Worm (Caenorhabditis elegans): ENCODE results near the gene dat-1.

dat-1 gene

DNA sequence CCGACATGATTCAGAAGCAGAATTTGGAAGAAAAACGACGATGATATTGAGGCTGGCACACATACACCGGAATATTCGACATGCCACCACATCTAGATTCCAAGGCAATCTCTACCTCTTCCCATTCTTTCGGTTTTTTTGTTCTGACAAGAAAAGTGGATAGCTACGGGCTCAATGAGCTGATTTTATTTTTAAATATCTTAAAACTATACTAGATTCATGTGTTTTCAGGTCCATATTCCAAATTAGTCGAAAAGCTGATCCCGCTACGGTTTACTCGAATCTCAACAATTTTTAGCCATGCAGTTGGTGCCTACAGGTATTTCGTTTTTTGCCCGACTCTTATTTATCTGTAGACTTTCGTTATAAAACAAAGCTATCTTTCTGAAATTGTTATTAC lies at the start of gene dat-1:
TSS of gene dat-1 (plus strand) at position 301 of the 400 bp plus-strand sequence.
- TF ChIP-seq unc-62 (GFP tag; optimal IDR thresholded peaks at IDR 0.05): no peak

- TF ChIP-seq unc-62 (GFP tag; optimal IDR thresholded peaks at IDR 0.05): no peak
These were observed 43.2 kb upstream of the dat-1 start, which contains the start of gene ZC84.6 for ce11 chrIII:9199605-9200004. TSS of gene ZC84.6 (minus strand) at chrIII:9199705.

ce11 chrIII:9201977-9202376 lies 40.8 kb upstream of the dat-1 start:
- no peak for TF ChIP-seq unc-62 (GFP tag; optimal IDR thresholded peaks at IDR 0.05)

DNA sequence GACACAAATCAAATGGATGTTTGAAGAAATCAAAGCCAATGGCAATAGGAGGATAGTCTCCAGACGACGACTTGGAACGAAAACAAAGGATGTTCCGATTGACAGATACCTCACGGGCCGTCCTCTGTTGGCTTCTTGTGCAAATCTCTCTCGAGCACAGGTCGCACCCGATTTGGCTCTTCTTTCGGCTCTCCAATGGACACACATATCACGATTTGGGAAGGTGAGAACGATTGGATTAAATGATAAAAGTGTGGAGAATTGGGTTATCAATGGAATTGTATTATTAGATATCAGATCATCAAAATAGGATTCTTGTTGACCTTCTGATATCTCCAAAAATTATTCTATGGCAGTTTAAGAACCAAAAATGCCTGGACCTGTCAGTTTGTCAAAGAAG lies 36.6 kb upstream of the dat-1 start, which contains the start of gene ZC84.1:
TSS of gene ZC84.1 (minus strand) at position 101 of the 400 bp plus-strand sequence.
- no peak for TF ChIP-seq unc-62 (GFP tag; optimal IDR thresholded peaks at IDR 0.05)

- TF ChIP-seq unc-62 (GFP tag; optimal IDR thresholded peaks at IDR 0.05): no peak
These were observed 27.4 kb upstream of the dat-1 start, which contains the start of gene npr-29 for ce11 chrIII:9215367-9215766. TSS of gene npr-29 (minus strand) at chrIII:9215467.

DNA sequence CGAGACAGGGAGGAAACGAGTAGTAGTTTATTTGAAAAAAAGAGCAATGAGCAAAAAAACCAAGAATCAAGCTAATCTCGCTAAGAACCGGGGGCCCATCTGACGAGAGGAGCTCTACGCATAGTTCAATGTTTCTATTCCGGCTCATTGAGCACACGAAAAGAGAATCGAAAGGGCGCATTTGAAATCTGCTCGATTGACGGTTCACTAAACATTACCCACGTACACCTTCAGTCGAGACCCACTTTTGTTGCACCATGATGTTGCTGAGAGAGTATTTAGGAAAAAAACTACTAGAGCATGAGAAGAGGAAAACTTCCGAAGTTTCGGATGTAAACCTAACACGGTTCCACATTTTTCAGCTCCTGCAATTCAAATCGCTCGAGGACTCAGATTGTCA lies 17.8 kb upstream of the dat-1 start:
- no peak for TF ChIP-seq unc-62 (GFP tag; optimal IDR thresholded peaks at IDR 0.05)

DNA sequence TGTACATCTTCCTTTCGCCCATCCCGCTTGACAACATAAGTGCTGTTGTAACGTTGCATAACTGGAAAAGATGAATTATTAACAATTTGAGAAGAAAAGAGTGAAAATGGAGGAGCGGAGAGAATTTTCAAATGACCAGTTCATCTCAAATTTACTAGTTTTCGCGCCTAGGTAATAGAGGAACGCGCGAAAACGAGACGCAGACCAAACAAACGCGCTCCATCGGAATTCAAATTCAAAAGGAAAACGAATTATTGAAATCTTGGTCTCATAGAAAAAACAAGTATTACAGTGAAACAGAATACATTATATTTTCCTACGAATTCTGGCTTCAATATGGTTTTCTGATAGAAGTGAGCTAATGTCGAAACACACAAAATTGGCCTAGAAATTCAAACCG lies 14.6 kb upstream of the dat-1 start:
- TF ChIP-seq unc-62 (GFP tag; optimal IDR thresholded peaks at IDR 0.05): no peak

ce11 chrIII:9228722-9229121 lies 14.1 kb upstream of the dat-1 start, which contains the start of gene rnr-1:
TSS of gene rnr-1 (minus strand) at chrIII:9228798.
- no peak for TF ChIP-seq unc-62 (GFP tag; optimal IDR thresholded peaks at IDR 0.05)

ce11 chrIII:9231173-9231572 lies 11.6 kb upstream of the dat-1 start, which contains the start of gene T23G5.3:
TSS of gene T23G5.3 (minus strand) at chrIII:9231273.
- TF ChIP-seq unc-62 (GFP tag; optimal IDR thresholded peaks at IDR 0.05): no peak

DNA sequence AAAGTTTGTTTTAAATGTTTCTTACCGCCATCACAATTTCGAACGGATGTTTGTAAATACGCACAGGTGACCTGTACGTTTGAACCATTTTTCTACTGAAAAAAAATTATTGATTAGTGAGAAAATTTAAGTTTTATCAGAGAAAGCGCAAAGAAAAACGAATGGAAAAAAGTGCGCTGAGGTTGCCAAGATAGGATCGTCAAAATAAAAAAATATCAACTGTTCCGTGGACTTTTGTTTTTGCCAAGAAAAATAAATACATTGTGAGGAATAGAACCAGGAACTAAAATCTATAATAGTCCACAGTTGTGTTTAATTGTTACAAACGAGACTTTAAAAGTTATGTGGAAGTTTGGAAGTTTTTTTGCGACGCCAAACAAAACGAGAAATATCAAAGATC lies 6.5 kb upstream of the dat-1 start, which contains the start of gene T23G5.2:
TSS of gene T23G5.2 (minus strand) at position 101 of the 400 bp plus-strand sequence.
- TF ChIP-seq unc-62 (GFP tag; optimal IDR thresholded peaks at IDR 0.05): no peak

- TF ChIP-seq unc-62 (GFP tag; optimal IDR thresholded peaks at IDR 0.05): no peak
These were observed 5.1 kb upstream of the dat-1 start for ce11 chrIII:9237626-9238025.

DNA sequence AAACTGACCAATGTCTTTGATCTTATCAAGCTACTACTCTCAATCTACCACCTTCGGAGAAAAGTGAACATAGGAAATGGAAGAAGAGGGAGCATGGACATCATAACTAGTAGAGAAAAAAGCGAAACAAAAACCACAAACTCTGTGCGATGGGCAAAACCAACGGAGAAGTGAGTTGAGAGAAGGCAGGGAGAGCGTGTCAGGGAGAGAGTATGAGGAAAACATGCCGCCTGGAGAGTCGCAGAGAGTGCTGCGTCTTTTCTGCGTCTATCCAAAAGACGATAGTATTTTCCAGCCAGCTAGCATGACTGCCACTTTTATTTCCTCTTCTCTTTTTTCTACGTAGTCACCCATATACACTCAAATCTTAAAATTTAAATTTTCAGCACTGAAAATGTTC lies 2.8 kb upstream of the dat-1 start, which contains the start of gene saeg-2:
TSS of gene saeg-2 (plus strand) at position 381 of the 400 bp plus-strand sequence.
- TF ChIP-seq unc-62 (GFP tag; optimal IDR thresholded peaks at IDR 0.05): no peak

DNA sequence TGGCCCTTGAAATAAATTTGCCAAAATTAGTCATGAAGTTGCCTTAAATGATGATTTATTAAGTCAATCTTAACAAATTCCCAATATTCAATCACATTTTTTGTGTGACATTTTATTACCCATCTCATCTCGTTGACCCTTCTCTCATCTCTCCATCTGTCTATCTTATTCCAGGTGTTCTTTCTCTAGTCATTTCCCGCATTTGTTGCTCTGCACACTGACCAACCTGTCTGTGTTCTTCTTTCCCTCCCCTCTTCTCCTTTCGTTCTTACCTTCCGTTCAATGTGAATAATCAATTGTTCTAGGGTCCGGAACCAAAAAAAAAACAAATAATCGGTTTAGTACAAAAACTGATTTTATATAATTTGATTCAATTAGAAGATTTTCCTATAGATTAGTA lies 4.4 kb downstream of the dat-1 start, which contains the start of gene T02C1.1:
TSS of gene T02C1.1 (plus strand) at position 305 of the 400 bp plus-strand sequence.
- no peak for TF ChIP-seq unc-62 (GFP tag; optimal IDR thresholded peaks at IDR 0.05)

DNA sequence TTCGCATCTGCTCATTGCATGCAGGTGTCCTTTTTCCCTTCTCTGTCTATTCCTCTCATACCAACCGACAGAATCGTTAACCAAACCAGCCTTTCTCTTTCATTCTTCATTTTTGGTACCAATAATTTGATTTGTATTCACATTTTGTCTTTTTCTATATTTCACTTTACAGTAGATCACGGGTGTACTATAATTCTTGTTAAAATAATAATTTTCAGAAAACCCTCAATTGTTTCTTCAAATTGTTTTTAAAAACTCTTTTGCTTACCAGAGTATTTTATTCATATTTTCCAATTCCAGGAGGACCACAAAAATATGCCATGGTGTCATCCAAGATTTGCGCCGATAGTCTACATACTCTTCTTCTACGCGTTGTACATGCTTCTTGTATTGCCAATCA lies 8.0 kb downstream of the dat-1 start, which contains the start of gene T02C1.2:
TSS of gene T02C1.2 (plus strand) at position 301 of the 400 bp plus-strand sequence.
- no peak for TF ChIP-seq unc-62 (GFP tag; optimal IDR thresholded peaks at IDR 0.05)

DNA sequence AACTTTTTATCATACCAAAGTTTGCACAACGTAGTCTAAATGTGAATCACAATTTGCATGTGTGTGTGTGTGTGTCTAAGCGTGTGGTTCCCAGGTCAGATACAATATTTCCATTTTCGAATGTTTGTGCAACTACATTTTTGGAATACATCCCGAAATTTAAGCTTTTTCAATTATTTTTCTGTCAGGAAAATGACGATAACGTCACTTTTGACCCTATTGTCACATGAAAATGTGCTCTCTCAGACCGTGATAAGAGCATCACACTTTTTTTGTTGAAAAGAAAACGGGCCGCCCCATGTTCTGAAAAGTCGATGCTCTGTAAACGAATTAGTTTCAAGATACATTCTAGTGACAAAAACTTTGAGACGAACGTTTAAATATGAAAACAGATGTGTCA lies 12.2 kb downstream of the dat-1 start:
- no peak for TF ChIP-seq unc-62 (GFP tag; optimal IDR thresholded peaks at IDR 0.05)

DNA sequence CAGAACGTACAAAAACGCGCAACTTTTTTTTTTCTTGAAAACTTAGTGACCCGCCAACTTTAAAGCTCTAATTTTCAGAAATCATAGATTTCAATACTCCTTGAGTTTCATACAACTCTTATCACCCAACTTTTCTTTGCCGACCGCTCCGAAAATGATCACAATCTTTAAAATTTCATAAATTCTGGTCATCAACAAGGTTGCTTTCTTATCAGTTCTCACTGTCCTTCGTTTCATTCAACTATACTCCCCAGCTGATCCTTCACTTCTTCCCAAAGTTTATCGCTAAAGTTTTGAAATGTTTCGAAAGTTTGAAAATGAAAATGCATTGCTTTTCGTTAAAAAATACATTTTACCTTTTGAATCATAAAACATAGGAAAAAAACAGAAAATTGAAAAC lies 13.0 kb downstream of the dat-1 start:
- TF ChIP-seq unc-62 (GFP tag; optimal IDR thresholded peaks at IDR 0.05): no peak

- no peak for TF ChIP-seq unc-62 (GFP tag; optimal IDR thresholded peaks at IDR 0.05)
These were observed 14.2 kb downstream of the dat-1 start, which contains the start of gene M01A8.1 for ce11 chrIII:9256961-9257360. TSS of gene M01A8.1 (plus strand) at chrIII:9257261.

ce11 chrIII:9258510-9258909 lies 15.7 kb downstream of the dat-1 start:
- TF ChIP-seq unc-62 (GFP tag; optimal IDR thresholded peaks at IDR 0.05): no peak
